Worm (Caenorhabditis elegans): ENCODE results near the gene Y49F6C.7.

The Y49F6C.7 gene

ce11 chrII:3368097-3368496, at the start of gene Y49F6C.7:
Gene Y49F6C.7, minus strand, starts transcription at chrII:3368197.
- TF ChIP-seq him-1 (tag; optimal IDR thresholded peaks at IDR 0.05) (no peak), dao-5 (tag; optimal IDR thresholded peaks at IDR 0.05) (no peak)

ce11 chrII:3416528-3416927, 48.5 kb upstream of the Y49F6C.7 start, which contains the start of gene nep-6:
Gene nep-6, plus strand, starts transcription at chrII:3416828.
- no peak for TF ChIP-seq dao-5 (tag; optimal IDR thresholded peaks at IDR 0.05)
- no peak for TF ChIP-seq W03F9.2 (tag; optimal IDR thresholded peaks at IDR 0.05)
- no peak for TF ChIP-seq him-1 (tag; optimal IDR thresholded peaks at IDR 0.05)

ce11 chrII:3414383-3414910, 46.5 kb upstream of the Y49F6C.7 start, which contains the start of the genes F18A12.7 and F18A12.2:
Gene F18A12.7, minus strand, starts transcription at chrII:3414483.
Gene F18A12.2, plus strand, starts transcription at chrII:3414860.
- TF ChIP-seq him-1 (tag; optimal IDR thresholded peaks at IDR 0.05): no peak
- no peak for TF ChIP-seq W03F9.2 (tag; optimal IDR thresholded peaks at IDR 0.05)
- no peak for TF ChIP-seq dao-5 (tag; optimal IDR thresholded peaks at IDR 0.05)

- TF ChIP-seq him-1 (tag; optimal IDR thresholded peaks at IDR 0.05): no peak
- no peak for TF ChIP-seq dao-5 (tag; optimal IDR thresholded peaks at IDR 0.05)
- TF ChIP-seq W03F9.2 (tag; optimal IDR thresholded peaks at IDR 0.05): no peak
Measured at ce11 chrII:3403535-3403934, 35.5 kb upstream of the Y49F6C.7 start, which contains the start of gene nep-8. Gene nep-8, plus strand, starts transcription at chrII:3403835.

- TF ChIP-seq W03F9.2 (tag; optimal IDR thresholded peaks at IDR 0.05) (no peak), dao-5 (tag; optimal IDR thresholded peaks at IDR 0.05) (no peak), him-1 (tag; optimal IDR thresholded peaks at IDR 0.05) (no peak)
Measured at ce11 chrII:3402854-3403253, 34.9 kb upstream of the Y49F6C.7 start, which contains the start of gene nep-10. Gene nep-10, minus strand, starts transcription at chrII:3402954.

- TF ChIP-seq him-1 (tag; optimal IDR thresholded peaks at IDR 0.05): no peak
- TF ChIP-seq W03F9.2 (tag; optimal IDR thresholded peaks at IDR 0.05): no peak
Measured at ce11 chrII:3399212-3399611, 31.2 kb upstream of the Y49F6C.7 start, which contains the start of gene nep-9. Gene nep-9, minus strand, starts transcription at chrII:3399312.

ce11 chrII:3395484-3395883, 27.5 kb upstream of the Y49F6C.7 start, which contains the start of gene nep-20:
Gene nep-20, minus strand, starts transcription at chrII:3395584.
- no peak for TF ChIP-seq him-1 (tag; optimal IDR thresholded peaks at IDR 0.05)
- no peak for TF ChIP-seq dao-5 (tag; optimal IDR thresholded peaks at IDR 0.05)
- no peak for TF ChIP-seq W03F9.2 (tag; optimal IDR thresholded peaks at IDR 0.05)

- TF ChIP-seq W03F9.2 (tag; optimal IDR thresholded peaks at IDR 0.05) (no peak), him-1 (tag; optimal IDR thresholded peaks at IDR 0.05) (no peak), dao-5 (tag; optimal IDR thresholded peaks at IDR 0.05) (no peak)
Measured at ce11 chrII:3387503-3387902, 19.5 kb upstream of the Y49F6C.7 start, which contains the start of gene T06D4.6. Gene T06D4.6, minus strand, starts transcription at chrII:3387603.

ce11 chrII:3385736-3386135, 17.7 kb upstream of the Y49F6C.7 start, which contains the start of gene T06D4.2:
Gene T06D4.2, minus strand, starts transcription at chrII:3385905.
- no peak for TF ChIP-seq dao-5 (tag; optimal IDR thresholded peaks at IDR 0.05)
- no peak for TF ChIP-seq W03F9.2 (tag; optimal IDR thresholded peaks at IDR 0.05)
- no peak for TF ChIP-seq him-1 (tag; optimal IDR thresholded peaks at IDR 0.05)

- TF ChIP-seq W03F9.2 (tag; optimal IDR thresholded peaks at IDR 0.05) (no peak), dao-5 (tag; optimal IDR thresholded peaks at IDR 0.05) (no peak), him-1 (tag; optimal IDR thresholded peaks at IDR 0.05) (no peak)
Measured at ce11 chrII:3383116-3383515, 15.1 kb upstream of the Y49F6C.7 start.

- TF ChIP-seq W03F9.2 (tag; optimal IDR thresholded peaks at IDR 0.05) (no peak), dao-5 (tag; optimal IDR thresholded peaks at IDR 0.05) (no peak), him-1 (tag; optimal IDR thresholded peaks at IDR 0.05) (no peak)
Measured at ce11 chrII:3381510-3381909, 13.5 kb upstream of the Y49F6C.7 start, which contains the start of gene T06D4.1. Gene T06D4.1, plus strand, starts transcription at chrII:3381830.

ce11 chrII:3378275-3378674, 10.3 kb upstream of the Y49F6C.7 start, which contains the start of gene Y49F6C.2:
Gene Y49F6C.2, plus strand, starts transcription at chrII:3378575.
- no peak for TF ChIP-seq him-1 (tag; optimal IDR thresholded peaks at IDR 0.05)
- TF ChIP-seq dao-5 (tag; optimal IDR thresholded peaks at IDR 0.05): no peak
- TF ChIP-seq W03F9.2 (tag; optimal IDR thresholded peaks at IDR 0.05): no peak

- TF ChIP-seq him-1 (tag; optimal IDR thresholded peaks at IDR 0.05): no peak
- TF ChIP-seq dao-5 (tag; optimal IDR thresholded peaks at IDR 0.05): no peak
- no peak for TF ChIP-seq W03F9.2 (tag; optimal IDR thresholded peaks at IDR 0.05)
Measured at ce11 chrII:3376789-3377188, 8.8 kb upstream of the Y49F6C.7 start, which contains the start of gene bath-9. Gene bath-9, plus strand, starts transcription at chrII:3377089.

ce11 chrII:3375302-3375701, 7.3 kb upstream of the Y49F6C.7 start:
- TF ChIP-seq dao-5 (tag; optimal IDR thresholded peaks at IDR 0.05): no peak
- TF ChIP-seq W03F9.2 (tag; optimal IDR thresholded peaks at IDR 0.05): no peak
- no peak for TF ChIP-seq him-1 (tag; optimal IDR thresholded peaks at IDR 0.05)

ce11 chrII:3374779-3375178, 6.8 kb upstream of the Y49F6C.7 start, which contains the start of gene bath-10:
Gene bath-10, plus strand, starts transcription at chrII:3375079.
- TF ChIP-seq him-1 (tag; optimal IDR thresholded peaks at IDR 0.05) (no peak), dao-5 (tag; optimal IDR thresholded peaks at IDR 0.05) (no peak), W03F9.2 (tag; optimal IDR thresholded peaks at IDR 0.05) (no peak)
